Worm (Caenorhabditis elegans): Measurements from ENCODE around the gene F13H6.5.

Gene F13H6.5

DNA sequence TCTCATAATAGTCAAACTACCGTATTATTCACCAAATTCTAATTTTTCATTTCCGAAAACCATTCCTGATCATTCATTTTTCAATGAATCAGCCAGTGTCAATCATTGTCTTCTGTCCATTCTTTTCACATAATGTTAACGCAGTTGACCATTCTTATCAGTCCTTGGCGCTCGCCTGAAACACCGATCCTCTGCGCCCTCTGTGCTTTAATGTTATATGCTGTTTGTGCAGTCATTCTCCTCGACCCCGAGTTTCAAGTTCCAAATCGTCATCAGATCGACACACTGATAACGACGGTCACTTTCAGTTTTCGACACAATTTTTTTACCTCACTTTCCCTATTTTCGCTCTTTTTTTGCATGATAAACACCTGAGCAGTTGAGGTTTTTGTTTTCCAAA lies 27.8 kb downstream of the F13H6.5 start:
- TF ChIP-seq mcd-1 (GFP tag; IDR thresholded peaks at IDR 0.05) (no peak), F33H1.4 (GFP tag; IDR thresholded peaks at IDR 0.05) (no peak), madf-6 (GFP tag; IDR thresholded peaks at IDR 0.05) (no peak), Y67H2A.10 (GFP tag; conservative IDR thresholded peaks at IDR 0.05) (no peak), ceh-40 (GFP tag; IDR thresholded peaks at IDR 0.05) (0 out of 2 replicates have a peak, but pooled peaks have one; percentile 13), cebp-2 (GFP tag; IDR thresholded peaks at IDR 0.05) (no peak), Y95B8A.8 (GFP tag; IDR thresholded peaks at IDR 0.05) (no peak), pha-4 (tag; optimal IDR thresholded peaks at IDR 0.05) (peak; percentile 2), sdz-38 (tag; optimal IDR thresholded peaks at IDR 0.05) (no peak), hmg-1.2 (GFP tag; IDR thresholded peaks at IDR 0.05) (no peak), atf-7 (tag; optimal IDR thresholded peaks at IDR 0.05) (peak; percentile 21), nhr-80 (tag; optimal IDR thresholded peaks at IDR 0.05) (peak; percentile 98), Y56A3A.18 (GFP tag; IDR thresholded peaks at IDR 0.05) (no peak), ets-4 (GFP tag; optimal IDR thresholded peaks at IDR 0.05) (peak; percentile 85), egl-44 (GFP tag; IDR thresholded peaks at IDR 0.05) (0 out of 2 replicates have a peak, but pooled peaks have one; percentile 39), nfya-2 (GFP tag; IDR thresholded peaks at IDR 0.05) (no peak), tbp1 (GFP tag; optimal IDR thresholded peaks at IDR 0.05) (peak; percentile 18), dox-1 (GFP tag; IDR thresholded peaks at IDR 0.05) (peak; percentile 62), cebp-1 (GFP tag; IDR thresholded peaks at IDR 0.05) (no peak), cebp-1 (tag; optimal IDR thresholded peaks at IDR 0.05) (peak; percentile 42), fkh-3 (tag; optimal IDR thresholded peaks at IDR 0.05) (no peak), attf-6 (GFP tag; IDR thresholded peaks at IDR 0.05) (no peak)

DNA sequence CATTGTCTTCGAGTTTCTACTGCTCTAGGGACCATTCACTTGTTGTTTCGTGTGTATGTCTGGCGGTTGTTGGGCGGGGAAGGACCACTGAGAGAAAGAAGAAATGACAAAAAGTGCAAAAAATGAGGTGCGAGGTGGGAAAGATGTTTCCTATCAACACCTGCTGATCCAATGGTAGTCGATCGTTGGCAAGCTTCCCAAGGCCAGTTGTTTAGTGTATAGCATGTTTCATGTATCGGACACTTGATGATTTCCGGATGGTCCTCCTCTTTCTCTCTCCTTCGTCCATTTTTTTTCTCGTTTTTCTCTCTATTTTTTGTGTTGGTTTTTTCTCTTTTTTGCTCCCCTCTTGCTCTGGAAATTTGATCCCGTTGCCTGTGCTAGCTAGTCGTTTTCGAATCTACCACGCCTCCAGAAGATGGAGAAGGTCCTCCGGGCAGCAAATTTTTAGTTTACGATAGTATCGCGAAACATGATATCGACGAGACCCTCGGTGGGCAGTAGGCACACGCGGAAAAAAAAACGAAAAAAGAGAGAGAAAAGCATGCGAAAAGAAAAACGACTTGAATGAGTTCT lies 28.6 kb downstream of the F13H6.5 start:
- TF ChIP-seq ama-1 (optimal IDR thresholded peaks at IDR 0.05) (no peak), ama-1 (GFP tag; optimal IDR thresholded peaks at IDR 0.05) (no peak), hmg-20 (GFP tag; IDR thresholded peaks at IDR 0.05) (no peak), C17E4.6 (GFP tag; IDR thresholded peaks at IDR 0.05) (no peak), hsf-1 (GFP tag; IDR thresholded peaks at IDR 0.05) (no peak), egl-44 (GFP tag; IDR thresholded peaks at IDR 0.05) (no peak)

DNA sequence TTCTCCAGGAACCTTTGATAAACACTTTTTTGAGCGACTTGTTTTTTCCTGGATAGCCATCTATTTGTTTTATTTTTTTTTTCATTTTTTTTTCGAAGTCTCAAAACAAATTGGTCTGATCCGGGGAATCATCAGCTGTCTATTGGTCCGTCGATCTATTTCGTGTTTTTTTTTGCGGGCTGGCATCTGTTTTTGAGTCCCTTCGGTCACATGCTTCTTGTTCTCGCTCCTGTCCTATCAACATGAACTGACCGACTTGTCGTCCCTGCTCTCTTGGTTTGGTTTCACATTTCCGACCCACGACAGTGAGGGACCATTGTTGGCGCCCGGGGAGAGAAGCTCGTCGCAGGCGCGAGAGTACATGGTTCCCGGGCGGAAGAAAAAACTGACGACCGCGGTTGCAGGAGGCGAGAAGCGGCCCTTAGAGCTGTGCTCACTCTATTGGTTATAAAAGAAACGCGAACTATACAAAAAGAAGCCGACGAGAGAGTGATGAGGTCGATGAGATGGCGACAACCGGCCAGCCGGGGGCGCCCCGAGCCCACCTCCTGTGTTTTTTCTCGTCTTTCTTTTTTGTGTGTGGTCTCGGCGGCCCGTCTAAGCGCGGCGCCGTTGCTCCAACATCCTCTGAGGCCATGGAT lies 30.1 kb downstream of the F13H6.5 start:
- TF ChIP-seq nfya-2 (GFP tag; IDR thresholded peaks at IDR 0.05) (no peak), F37B4.10 (GFP tag; IDR thresholded peaks at IDR 0.05) (0 out of 2 replicates have a peak, but pooled peaks have one; percentile 45), chd-7 (tag; optimal IDR thresholded peaks at IDR 0.05) (peak; percentile 41), egrh-3 (GFP tag; IDR thresholded peaks at IDR 0.05) (peak; percentile 34; the same call in 1 of the 2 replicates), cebp-1 (GFP tag; IDR thresholded peaks at IDR 0.05) (no peak), cebp-1 (tag; optimal IDR thresholded peaks at IDR 0.05) (peak; percentile 2), zfh-2 (GFP tag; conservative IDR thresholded peaks at IDR 0.05) (peak; percentile 92), ztf-28 (GFP tag; IDR thresholded peaks at IDR 0.05) (no peak), lag-1 (GFP tag; IDR thresholded peaks at IDR 0.05) (no peak)

DNA sequence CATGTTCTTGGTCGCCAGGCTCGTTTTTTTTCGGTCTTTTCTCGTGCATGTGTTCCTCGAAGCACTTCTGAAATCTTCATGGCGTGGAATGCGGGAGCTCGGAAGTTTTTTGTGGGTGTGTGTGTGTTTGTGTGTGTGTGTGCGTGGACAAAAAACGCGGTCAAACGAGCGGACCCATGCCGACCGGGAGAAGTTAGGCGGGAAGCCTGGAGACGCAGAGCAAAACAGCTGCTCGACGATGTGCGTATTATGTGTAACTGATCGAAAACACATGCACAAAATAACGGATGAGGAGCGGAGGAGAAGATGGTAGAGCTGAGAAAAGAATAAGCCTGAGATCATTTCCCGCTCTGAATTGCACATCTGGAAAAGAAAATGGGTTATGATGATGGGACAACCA lies 32.2 kb downstream of the F13H6.5 start:
- TF ChIP-seq cebp-1 (GFP tag; IDR thresholded peaks at IDR 0.05) (no peak), cebp-1 (tag; optimal IDR thresholded peaks at IDR 0.05) (peak; percentile 7), snpc-3.4 (tag; optimal IDR thresholded peaks at IDR 0.05) (no peak), akir-1 (GFP tag; optimal IDR thresholded peaks at IDR 0.05) (no peak), repo-1 (tag; optimal IDR thresholded peaks at IDR 0.05) (no peak), hlh-26 (GFP tag; conservative IDR thresholded peaks at IDR 0.05) (no peak), let-607 (tag; optimal IDR thresholded peaks at IDR 0.05) (no peak), lsy-27 (tag; optimal IDR thresholded peaks at IDR 0.05; ENCODE audit: borderline replicate concordance, insufficient read depth) (no peak), K12H6.12 (tag; optimal IDR thresholded peaks at IDR 0.05) (peak; percentile 62), ceh-27 (GFP tag; optimal IDR thresholded peaks at IDR 0.05) (no peak), K11D2.4 (GFP tag; IDR thresholded peaks at IDR 0.05) (no peak), C17E4.6 (GFP tag; IDR thresholded peaks at IDR 0.05) (no peak), zfh-2 (GFP tag; conservative IDR thresholded peaks at IDR 0.05) (peak; percentile 61), ceh-40 (GFP tag; IDR thresholded peaks at IDR 0.05) (no peak), F37B4.10 (GFP tag; IDR thresholded peaks at IDR 0.05) (no peak), sptf-2 (GFP tag; optimal IDR thresholded peaks at IDR 0.05) (no peak), ama-1 (optimal IDR thresholded peaks at IDR 0.05) (no peak), ama-1 (GFP tag; optimal IDR thresholded peaks at IDR 0.05) (no peak), ztf-28 (GFP tag; IDR thresholded peaks at IDR 0.05) (0 out of 2 replicates have a peak, but pooled peaks have one; percentile 13)

Measured in whole organism, young adult.